Worm (Caenorhabditis elegans) whole organism, early embryonic: ENCODE measurements around the gene pdzd-8.

Experiments
- B0310.2 ChIP-seq: sonication (generic microtip); optimal IDR thresholded peaks from 2 replicates; lab custom pipeline; 2016; ENCODE audit warnings: mild to moderate bottlenecking, missing genetic modification characterization, missing compliant biosample characterization
- aly-1 ChIP-seq: sonication (generic microtip); optimal IDR thresholded peaks from 2 replicates; lab custom pipeline; 2016; ENCODE audit warnings: missing genetic modification characterization, missing compliant biosample characterization
- ama-1 ChIP-seq: fragments of 150-350 bp; optimal IDR thresholded peaks from 2 replicates; lab custom pipeline; 2014
- ceh-13 ChIP-seq: fragments of 200-800 bp; sonication (Bioruptor generic); optimal IDR thresholded peaks from 2 replicates; lab custom pipeline; 2018; ENCODE audit warnings: mild to moderate bottlenecking, missing genetic modification characterization, missing compliant biosample characterization
- ets-7 ChIP-seq: sonication (generic microtip); optimal IDR thresholded peaks from 2 replicates; lab custom pipeline; 2016; ENCODE audit warnings: missing genotype, missing genetic modification characterization, missing compliant biosample characterization
- flt-1 ChIP-seq: fragments of 200-800 bp; sonication (Bioruptor generic); IDR thresholded peaks from 2 replicates; pipeline ENCODE4 v1.3.6; 2022; ENCODE audit warnings: missing genetic modification characterization, missing compliant biosample characterization
- hmbx-1 ChIP-seq: sonication (generic microtip); optimal IDR thresholded peaks from 2 replicates; lab custom pipeline; 2016; ENCODE audit warnings: mild to moderate bottlenecking, missing genetic modification characterization, missing compliant biosample characterization
- hnd-1 ChIP-seq: sonication (generic microtip); optimal IDR thresholded peaks from 2 replicates; lab custom pipeline; 2016; ENCODE audit warnings: missing genetic modification characterization, missing compliant biosample characterization
- pes-1 ChIP-seq: fragments of 200-800 bp; sonication (Bioruptor generic); IDR thresholded peaks from 2 replicates; pipeline ENCODE4 v1.3.6; 2022; ENCODE audit warnings: missing genetic modification reagents, missing genetic modification characterization, missing compliant biosample characterization
- sea-1 ChIP-seq: fragments of 200-800 bp; sonication (Bioruptor generic); conservative IDR thresholded peaks from 2 replicates; pipeline ENCODE4 v1.3.6; 2022; ENCODE audit warnings: missing genetic modification characterization, missing compliant biosample characterization
- tbx-37 ChIP-seq: fragments of 200-800 bp; sonication (Bioruptor generic); conservative IDR thresholded peaks from 2 replicates; pipeline ENCODE4 v1.3.6; 2022; ENCODE audit warnings: missing genetic modification reagents, missing genetic modification characterization, missing compliant biosample characterization
- tra-4 ChIP-seq: sonication (generic microtip); optimal IDR thresholded peaks from 2 replicates; lab custom pipeline; 2017; ENCODE audit warnings: missing genetic modification characterization, missing compliant biosample characterization

ce11 chrIV:9000664-9001063, 25.3 kb downstream of the pdzd-8 start:
- TF ChIP-seq ceh-13 (GFP tag; lab: Kevin White, UChicago) (no peak), hmbx-1 (no peak), hnd-1 (tag; lab: Kevin White, UChicago) (no peak), sea-1 (no peak), flt-1 (no peak), ama-1 (lab: Kevin White, UChicago) (no peak), pes-1 (GFP tag; lab: Robert Waterston, UW) (no peak), tbx-37 (GFP tag; lab: Robert Waterston, UW) (no peak), aly-1 (no peak), B0310.2 (tag; lab: Kevin White, UChicago) (no peak), tra-4 (no peak), ets-7 (tag; lab: Kevin White, UChicago) (no peak)
